In the genomic region with DNA sequence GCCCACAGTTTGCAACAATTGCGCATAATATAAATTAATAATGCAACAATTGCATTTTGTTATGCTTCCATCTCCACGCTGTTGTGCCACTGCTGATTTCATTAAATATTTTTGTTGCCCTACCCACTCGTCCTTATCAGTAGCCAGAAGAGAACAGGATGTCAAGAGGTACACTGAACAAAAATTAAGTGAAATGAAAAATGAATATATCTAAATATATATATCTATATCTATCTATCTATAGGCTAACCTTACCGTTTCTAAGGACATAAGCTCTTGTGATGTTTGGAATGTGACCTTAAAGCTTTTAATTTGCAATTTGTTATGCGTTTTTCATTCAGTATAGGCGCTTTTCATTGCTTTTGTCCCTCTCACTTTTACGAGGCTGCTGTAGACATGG, we compare ENCODE assay signal across 1 fruit fly cellular context.
TF ChIP-seq lines count a peak whose summit lies in the region.

No protein-coding gene starts in this region.

TF ChIP-seq in whole organism, embryonic, 481 proteins besides CTCF, POLR2A, EP300 and RAD21 (continued from another document):
- TF ChIP-seq pho (GFP tag; optimal IDR thresholded peaks at IDR 0.05; lab: Kevin White, UChicago) (no peak), E2f1 (GFP tag; IDR thresholded peaks at IDR 0.05; lab: Robert Waterston, UW) (no peak), CG7839 (tag; optimal IDR thresholded peaks at IDR 0.05; lab: Kevin White, UChicago) (peak; percentile 46), CG11504 (tag; optimal IDR thresholded peaks at IDR 0.05; lab: Kevin White, UChicago) (peak; percentile 57), emc (GFP tag; optimal IDR thresholded peaks at IDR 0.05; lab: Kevin White, UChicago) (no peak), prd (optimal IDR thresholded peaks at IDR 0.05; lab: Kevin White, UChicago) (no peak), prd (GFP tag; IDR thresholded peaks at IDR 0.05; lab: Robert Waterston, UW) (peak; percentile 44; the same call in 1 of the 3 replicates), CG1602 (GFP tag; optimal IDR thresholded peaks at IDR 0.05; lab: Kevin White, UChicago) (no peak), CG6689 (GFP tag; IDR thresholded peaks at IDR 0.05; lab: Robert Waterston, UW) (0 out of 2 replicates have a peak, but pooled peaks have one; percentile 19), CG1024 (GFP tag; IDR thresholded peaks at IDR 0.05; lab: Robert Waterston, UW) (no peak), pfk (GFP tag; optimal IDR thresholded peaks at IDR 0.05; lab: Kevin White, UChicago) (no peak), sisA (GFP tag; IDR thresholded peaks at IDR 0.05; lab: Robert Waterston, UW) (no peak), Blimp-1 (GFP tag; optimal IDR thresholded peaks at IDR 0.05; lab: Kevin White, UChicago) (peak; percentile 10), pzg (GFP tag; optimal IDR thresholded peaks at IDR 0.05; lab: Kevin White, UChicago) (no peak), D19A (tag; optimal IDR thresholded peaks at IDR 0.05; lab: Kevin White, UChicago) (peak; percentile 5), CG9817 (tag; optimal IDR thresholded peaks at IDR 0.05; lab: Kevin White, UChicago) (no peak), fd64A (GFP tag; optimal IDR thresholded peaks at IDR 0.05; lab: Kevin White, UChicago) (no peak), Elba2 (GFP tag; optimal IDR thresholded peaks at IDR 0.05; lab: Kevin White, UChicago) (no peak), CG15696 (tag; optimal IDR thresholded peaks at IDR 0.05; lab: Kevin White, UChicago) (no peak), dysf (GFP tag; IDR thresholded peaks at IDR 0.05; lab: Robert Waterston, UW) (no peak), NfI (GFP tag; optimal IDR thresholded peaks at IDR 0.05; lab: Kevin White, UChicago) (no peak), tin (GFP tag; optimal IDR thresholded peaks at IDR 0.05; lab: Kevin White, UChicago) (peak; percentile 0), H15 (GFP tag; IDR thresholded peaks at IDR 0.05; lab: Robert Waterston, UW) (0 out of 3 replicates have a peak, but pooled peaks have one; percentile 11), wor (GFP tag; IDR thresholded peaks at IDR 0.05; lab: Robert Waterston, UW) (no peak), CG9876 (GFP tag; optimal IDR thresholded peaks at IDR 0.05; lab: Kevin White, UChicago) (no peak), CG18599 (GFP tag; optimal IDR thresholded peaks at IDR 0.05; lab: Kevin White, UChicago) (peak; percentile 55), nmo (GFP tag; optimal IDR thresholded peaks at IDR 0.05; lab: Kevin White, UChicago) (peak; percentile 17), CG3163 (GFP tag; optimal IDR thresholded peaks at IDR 0.05; lab: Kevin White, UChicago) (no peak), CG7271 (tag; optimal IDR thresholded peaks at IDR 0.05; lab: Kevin White, UChicago) (no peak), crc (GFP tag; optimal IDR thresholded peaks at IDR 0.05; lab: Kevin White, UChicago) (no peak), Abd-B (GFP tag; optimal IDR thresholded peaks at IDR 0.05; lab: Kevin White, UChicago) (peak; percentile 49), Sox102F (GFP tag; optimal IDR thresholded peaks at IDR 0.05; lab: Kevin White, UChicago) (peak; percentile 47), salm (tag; optimal IDR thresholded peaks at IDR 0.05; lab: Kevin White, UChicago) (no peak), usp (GFP tag; optimal IDR thresholded peaks at IDR 0.05; lab: Kevin White, UChicago) (no peak), CoRest (tag; optimal IDR thresholded peaks at IDR 0.05; lab: Kevin White, UChicago) (peak; percentile 2), CG9727 (GFP tag; optimal IDR thresholded peaks at IDR 0.05; lab: Kevin White, UChicago) (peak; percentile 21), Xrp1 (GFP tag; IDR thresholded peaks at IDR 0.05; lab: Robert Waterston, UW) (peak; percentile 25; the same call in 1 of the 2 replicates), CG15514 (GFP tag; optimal IDR thresholded peaks at IDR 0.05; lab: Kevin White, UChicago) (peak; percentile 16), da (GFP tag; optimal IDR thresholded peaks at IDR 0.05; lab: Kevin White, UChicago) (no peak), row (GFP tag; IDR thresholded peaks at IDR 0.05; lab: Robert Waterston, UW) (no peak), hkb (optimal IDR thresholded peaks at IDR 0.05; lab: Kevin White, UChicago) (no peak), hkb (GFP tag; IDR thresholded peaks at IDR 0.05; lab: Robert Waterston, UW) (0 out of 2 replicates have a peak, but pooled peaks have one; percentile 25), CG2678 (tag; optimal IDR thresholded peaks at IDR 0.05; lab: Kevin White, UChicago) (peak; percentile 20), bcd (GFP tag; optimal IDR thresholded peaks at IDR 0.05; lab: Kevin White, UChicago) (no peak), sna (GFP tag; IDR thresholded peaks at IDR 0.05; lab: Robert Waterston, UW; ENCODE audit: partially characterized antibody) (no peak), kay (GFP tag; optimal IDR thresholded peaks at IDR 0.05; lab: Kevin White, UChicago) (no peak), CG6813 (GFP tag; optimal IDR thresholded peaks at IDR 0.05; lab: Kevin White, UChicago) (no peak), unpg (GFP tag; optimal IDR thresholded peaks at IDR 0.05; lab: Kevin White, UChicago) (peak; percentile 29), ham (GFP tag; IDR thresholded peaks at IDR 0.05; lab: Robert Waterston, UW) (no peak), CG13287 (GFP tag; IDR thresholded peaks at IDR 0.05; lab: Robert Waterston, UW; ENCODE audit: partially characterized antibody) (no peak), dmrt99B (tag; optimal IDR thresholded peaks at IDR 0.05; lab: Kevin White, UChicago) (peak; percentile 47), pan (optimal IDR thresholded peaks at IDR 0.05; lab: Kevin White, UChicago) (no peak), pan (GFP tag; optimal IDR thresholded peaks at IDR 0.05 in 1 of 2, IDR thresholded peaks at IDR 0.05 in 1 of 2) (no peak), tup (GFP tag; optimal IDR thresholded peaks at IDR 0.05; lab: Kevin White, UChicago) (no peak), CG10979 (tag; optimal IDR thresholded peaks at IDR 0.05; lab: Kevin White, UChicago) (peak; percentile 26), lbe (GFP tag; optimal IDR thresholded peaks at IDR 0.05; lab: Kevin White, UChicago) (no peak), sens (GFP tag; lab: Kevin White, UChicago) (peak; percentile 59), CG8388 (GFP tag; optimal IDR thresholded peaks at IDR 0.05; lab: Kevin White, UChicago) (no peak), eyg (GFP tag; optimal IDR thresholded peaks at IDR 0.05; lab: Kevin White, UChicago) (no peak), Drgx (GFP tag; IDR thresholded peaks at IDR 0.05; lab: Robert Waterston, UW) (no peak), lab (GFP tag; optimal IDR thresholded peaks at IDR 0.05; lab: Kevin White, UChicago) (peak; percentile 30), dmrt11E (tag; optimal IDR thresholded peaks at IDR 0.05; lab: Kevin White, UChicago) (peak; percentile 5)
